Worm (Caenorhabditis elegans) whole organism, L1 larva: ENCODE results near the gene prk-1.

Source experiments
- dsc-1 ChIP-seq: sonication (generic microtip); optimal IDR thresholded peaks from 2 replicates; lab custom pipeline; 2016; ENCODE audit warnings: mild to moderate bottlenecking, missing genetic modification characterization, missing compliant biosample characterization
- efl-1 ChIP-seq, 4 experiments: fragments of 150-350 bp; optimal IDR thresholded peaks in 3 of 4; peaks in 1 of 4; 1 replicate in 1 of 4; 2 replicates in 3 of 4; lab custom pipeline; 2014; ENCODE audit warnings: missing biosample characterization in 2 of 4, missing genetic modification characterization in 2 of 4, missing genetic modification reagents in 2 of 4
- egl-27 ChIP-seq, 2 experiments: fragments of 150-350 bp in 1 of 2; sonication (generic microtip); optimal IDR thresholded peaks; 3 replicates each; lab custom pipeline; 2017 to 2018; ENCODE audit warnings: missing biosample characterization in 2 of 2, missing genetic modification characterization in 2 of 2, missing genetic modification reagents in 2 of 2
- fkh-4 ChIP-seq: sonication (generic microtip); optimal IDR thresholded peaks from 2 replicates; lab custom pipeline; 2016; ENCODE audit warnings: missing compliant biosample characterization, missing genetic modification characterization, borderline replicate concordance
- hlh-17 ChIP-seq: fragments of 200-800 bp; sonication (Bioruptor generic); optimal IDR thresholded peaks from 2 replicates; lab custom pipeline; 2018; ENCODE audit warnings: missing genetic modification characterization, mild to moderate bottlenecking, missing compliant biosample characterization, moderate library complexity, borderline replicate concordance
- mdl-1 ChIP-seq, 2 experiments: fragments of 150-350 bp; optimal IDR thresholded peaks; 2 replicates each; lab custom pipeline; 2014 to 2017; ENCODE audit warnings: missing biosample characterization in 2 of 2, missing genetic modification characterization in 2 of 2, inconsistent platforms in 1 of 2
- nhr-11 ChIP-seq: fragments of 150-350 bp; optimal IDR thresholded peaks from 2 replicates; lab custom pipeline; 2014; ENCODE audit warnings: missing biosample characterization, missing genetic modification characterization
- swsn-7 ChIP-seq: sonication (generic microtip); optimal IDR thresholded peaks from 2 replicates; lab custom pipeline; 2016; ENCODE audit warnings: missing genetic modification characterization, missing compliant biosample characterization
- vab-15 ChIP-seq: sonication (generic microtip); optimal IDR thresholded peaks from 2 replicates; lab custom pipeline; 2017; ENCODE audit warnings: missing genotype, mild to moderate bottlenecking, missing genetic modification characterization, missing compliant biosample characterization

ce11 chrIII:7029105-7029504, 39.1 kb downstream of the prk-1 start, which contains the start of gene cyk-1:
- TF ChIP-seq dsc-1: no peak
- TF ChIP-seq egl-27 (tag; optimal IDR thresholded peaks at IDR 0.05; lab: Kevin White, UChicago): no peak
- no peak for TF ChIP-seq vab-15 (tag; lab: Kevin White, UChicago)
- no peak for TF ChIP-seq efl-1 (optimal IDR thresholded peaks at IDR 0.05; lab: Kevin White, UChicago)
- no peak for TF ChIP-seq efl-1 (GFP tag; optimal IDR thresholded peaks at IDR 0.05 in 1 of 2; lab: Kevin White, UChicago)
- TF ChIP-seq nhr-11 (tag; lab: Kevin White, UChicago): no peak
- no peak for TF ChIP-seq swsn-7
- no peak for TF ChIP-seq fkh-4 (tag; lab: Kevin White, UChicago)
- TF ChIP-seq mdl-1 (tag; optimal IDR thresholded peaks at IDR 0.05; lab: Kevin White, UChicago): no peak
- no peak for TF ChIP-seq hlh-17 (GFP tag; lab: Kevin White, UChicago)
